Worm (Caenorhabditis elegans) whole organism, young adult: ENCODE data around the gene tba-9.

Experiments used
- B0336.3 ChIP-seq: fragments of 200-800 bp; sonication (Bioruptor generic); IDR thresholded peaks from 2 replicates; pipeline ENCODE4 v1.3.6; 2022; ENCODE audit warnings: missing genetic modification characterization, missing compliant biosample characterization
- F37B4.10 ChIP-seq: fragments of 200-800 bp; sonication (Bioruptor generic); IDR thresholded peaks from 2 replicates; pipeline ENCODE4 v1.3.6; 2022; ENCODE audit warnings: missing genetic modification characterization, missing compliant biosample characterization
- F52B5.7 ChIP-seq: sonication (generic microtip); optimal IDR thresholded peaks from 2 replicates; lab custom pipeline; 2016; ENCODE audit warnings: mild to moderate bottlenecking, missing genetic modification characterization, missing compliant biosample characterization
- K11D2.4 ChIP-seq: fragments of 200-800 bp; sonication (Bioruptor generic); IDR thresholded peaks from 2 replicates; pipeline ENCODE4 v1.3.6; 2022; ENCODE audit warnings: missing genetic modification reagents, missing genetic modification characterization, missing compliant biosample characterization
- ama-1 ChIP-seq, 3 experiments: fragments of 150-350 bp in 1 of 3; sonication (generic microtip) in 2 of 3; optimal IDR thresholded peaks; 2 replicates each; lab custom pipeline; 2014 to 2018; ENCODE audit warnings: missing biosample characterization in 2 of 3, missing genetic modification characterization in 2 of 3, missing genetic modification reagents in 2 of 3
- atf-7 ChIP-seq: sonication (generic microtip); optimal IDR thresholded peaks from 2 replicates; lab custom pipeline; 2017; ENCODE audit warnings: mild to moderate bottlenecking, missing genetic modification characterization, missing compliant biosample characterization
- cebp-1 ChIP-seq, 2 experiments: fragments of 200-800 bp in 1 of 2; sonication (Bioruptor generic) in 1 of 2; sonication (generic microtip) in 1 of 2; IDR thresholded peaks in 1 of 2; optimal IDR thresholded peaks in 1 of 2; 2 replicates each; pipeline versions ENCODE4 v1.3.6 to Lab custom; 2017 to 2022; ENCODE audit warnings: missing compliant biosample characterization in 2 of 2, missing genetic modification characterization in 2 of 2, mild to moderate bottlenecking in 1 of 2, missing genetic modification reagents in 1 of 2, moderate library complexity in 1 of 2
- ceh-91 ChIP-seq: fragments of 200-800 bp; sonication (Bioruptor generic); IDR thresholded peaks from 2 replicates; pipeline ENCODE4 v1.3.6; 2022; ENCODE audit warnings: missing genetic modification reagents, missing genetic modification characterization, missing compliant biosample characterization
- chd-7 ChIP-seq: sonication (generic microtip); optimal IDR thresholded peaks from 2 replicates; lab custom pipeline; 2016; ENCODE audit warnings: mild to moderate bottlenecking, missing genetic modification characterization, moderate library complexity, missing compliant biosample characterization
- dox-1 ChIP-seq: fragments of 200-800 bp; sonication (Bioruptor generic); IDR thresholded peaks from 2 replicates; pipeline ENCODE4 v1.3.6; 2022; ENCODE audit warnings: missing genetic modification reagents, missing genetic modification characterization, missing compliant biosample characterization
- ets-4 ChIP-seq: fragments of 200-800 bp; sonication (Bioruptor generic); optimal IDR thresholded peaks from 2 replicates; lab custom pipeline; 2018; ENCODE audit warnings: mild to moderate bottlenecking, missing genetic modification characterization, missing compliant biosample characterization
- fkh-3 ChIP-seq: sonication (generic microtip); optimal IDR thresholded peaks from 2 replicates; lab custom pipeline; 2016; ENCODE audit warnings: mild to moderate bottlenecking, missing genetic modification characterization, missing compliant biosample characterization
- lsl-1 ChIP-seq: fragments of 200-800 bp; sonication (Bioruptor generic); optimal IDR thresholded peaks from 2 replicates; lab custom pipeline; 2018; ENCODE audit warnings: mild to moderate bottlenecking, missing genetic modification characterization, moderate library complexity, missing compliant biosample characterization
- madf-10 ChIP-seq: sonication (generic microtip); optimal IDR thresholded peaks from 2 replicates; lab custom pipeline; 2016; ENCODE audit warnings: mild to moderate bottlenecking, missing genetic modification characterization, missing compliant biosample characterization
- madf-8 ChIP-seq: fragments of 200-800 bp; sonication (Bioruptor generic); conservative IDR thresholded peaks from 2 replicates; pipeline ENCODE4 v1.3.6; 2022; ENCODE audit warnings: missing genetic modification reagents, missing genetic modification characterization, missing compliant biosample characterization
- mel-28 ChIP-seq: sonication (generic microtip); optimal IDR thresholded peaks from 2 replicates; lab custom pipeline; 2016; ENCODE audit warnings: borderline replicate concordance, mild to moderate bottlenecking, missing genetic modification characterization, missing compliant biosample characterization
- mxl-1 ChIP-seq: sonication (generic microtip); optimal IDR thresholded peaks from 2 replicates; lab custom pipeline; 2016; ENCODE audit warnings: missing genetic modification characterization, missing compliant biosample characterization
- nhr-120 ChIP-seq: fragments of 200-800 bp; sonication (Bioruptor generic); IDR thresholded peaks from 2 replicates; pipeline ENCODE4 v1.3.6; 2022; ENCODE audit warnings: missing genetic modification characterization, missing compliant biosample characterization
- nhr-80 ChIP-seq: sonication (generic microtip); optimal IDR thresholded peaks from 2 replicates; lab custom pipeline; 2016; ENCODE audit warnings: missing genetic modification characterization, missing compliant biosample characterization
- nhr-90 ChIP-seq: sonication (generic microtip); optimal IDR thresholded peaks from 2 replicates; lab custom pipeline; 2016; ENCODE audit warnings: missing genotype, mild to moderate bottlenecking, missing genetic modification characterization, missing compliant biosample characterization
- pbrm-1 ChIP-seq: fragments of 200-800 bp; sonication (Bioruptor generic); IDR thresholded peaks from 2 replicates; pipeline ENCODE4 v1.3.6; 2022; ENCODE audit warnings: missing genetic modification reagents, missing genetic modification characterization, missing compliant biosample characterization
- rec-8 ChIP-seq, 2 experiments: sonication (generic microtip); optimal IDR thresholded peaks; 2 replicates each; lab custom pipeline; 2016; ENCODE audit warnings: mild to moderate bottlenecking in 2 of 2, missing genetic modification characterization in 2 of 2, missing genetic modification reagents in 2 of 2, missing genotype in 2 of 2, missing biosample characterization in 1 of 2, missing compliant biosample characterization in 1 of 2, moderate library complexity in 1 of 2
- rpc-1 ChIP-seq, 2 experiments: fragments of 150-350 bp in 1 of 2; sonication (generic microtip) in 1 of 2; optimal IDR thresholded peaks; 2 replicates each; lab custom pipeline; 2014 to 2018; ENCODE audit warnings: missing biosample characterization in 1 of 2, missing genetic modification characterization in 1 of 2, missing genetic modification reagents in 1 of 2, missing genotype in 1 of 2
- sptf-2 ChIP-seq: fragments of 200-800 bp; sonication (Bioruptor generic); optimal IDR thresholded peaks from 2 replicates; lab custom pipeline; 2018; ENCODE audit warnings: mild to moderate bottlenecking, missing genetic modification characterization, missing compliant biosample characterization
- tbp1 ChIP-seq: fragments of 200-800 bp; sonication (Bioruptor generic); optimal IDR thresholded peaks from 2 replicates; lab custom pipeline; 2018; ENCODE audit warnings: mild to moderate bottlenecking, missing genetic modification characterization, missing compliant biosample characterization
- zfh-2 ChIP-seq: fragments of 200-800 bp; sonication (Bioruptor generic); conservative IDR thresholded peaks from 2 replicates; pipeline ENCODE4 v1.3.6; 2022; ENCODE audit warnings: missing genetic modification reagents, missing genetic modification characterization, missing compliant biosample characterization
- zim-3 ChIP-seq: sonication (generic microtip); optimal IDR thresholded peaks from 2 replicates; lab custom pipeline; 2017; ENCODE audit warnings: mild to moderate bottlenecking, missing genetic modification characterization, moderate library complexity, missing compliant biosample characterization
- ztf-22 ChIP-seq: fragments of 200-800 bp; sonication (Bioruptor generic); optimal IDR thresholded peaks from 2 replicates; lab custom pipeline; 2018; ENCODE audit warnings: mild to moderate bottlenecking, missing genetic modification characterization, moderate library complexity, missing compliant biosample characterization
- ztf-25 ChIP-seq: fragments of 200-800 bp; sonication (Bioruptor generic); IDR thresholded peaks from 2 replicates; pipeline ENCODE4 v1.3.6; 2022; ENCODE audit warnings: missing genetic modification reagents, missing genetic modification characterization, missing compliant biosample characterization
- ztf-26 ChIP-seq: sonication (generic microtip); optimal IDR thresholded peaks from 2 replicates; lab custom pipeline; 2017; ENCODE audit warnings: missing genetic modification characterization, missing compliant biosample characterization

tba-9 gene

ce11 chrX:3252500-3252899 is at the start of gene tba-9:
Gene tba-9, plus strand, starts transcription at chrX:3252800.
- TF ChIP-seq F37B4.10 (GFP tag; lab: Robert Waterston, UW), result no peak
- peak; percentile 40 for TF ChIP-seq zfh-2 (GFP tag; lab: Robert Waterston, UW)

- TF ChIP-seq ztf-22 (no peak), mel-28 (tag; lab: Kevin White, UChicago) (no peak), rpc-1 (optimal IDR thresholded peaks at IDR 0.05; lab: Kevin White, UChicago) (no peak), rpc-1 (tag; optimal IDR thresholded peaks at IDR 0.05; lab: Kevin White, UChicago) (no peak), nhr-90 (tag; lab: Kevin White, UChicago) (no peak), pbrm-1 (GFP tag; lab: Robert Waterston, UW) (no peak), ceh-91 (no peak), ztf-26 (tag; lab: Kevin White, UChicago) (no peak), ztf-25 (GFP tag; lab: Robert Waterston, UW) (no peak), mxl-1 (tag; lab: Kevin White, UChicago) (no peak), chd-7 (no peak)
Observed at ce11 chrX:3204778-3205177, 47.8 kb upstream of the tba-9 start, which contains the start of gene F28B4.1. Gene F28B4.1, plus strand, starts transcription at chrX:3205078.

ce11 chrX:3209523-3209922 is 43.1 kb upstream of the tba-9 start, which contains the start of gene F28B4.4:
Gene F28B4.4, minus strand, starts transcription at chrX:3209623.
- TF ChIP-seq nhr-90 (tag; lab: Kevin White, UChicago) (no peak), sptf-2 (no peak), ets-4 (no peak), F52B5.7 (no peak), madf-8 (no peak), K11D2.4 (GFP tag; lab: Robert Waterston, UW) (no peak), chd-7 (no peak), madf-10 (tag; lab: Kevin White, UChicago) (no peak), rec-8 (tag; optimal IDR thresholded peaks at IDR 0.05; lab: Kevin White, UChicago) (no peak), atf-7 (tag; lab: Kevin White, UChicago) (no peak), lsl-1 (GFP tag; lab: Kevin White, UChicago) (no peak), tbp1 (GFP tag; lab: Kevin White, UChicago) (no peak), ama-1 (optimal IDR thresholded peaks at IDR 0.05; lab: Kevin White, UChicago) (no peak), ama-1 (GFP tag; optimal IDR thresholded peaks at IDR 0.05; lab: Kevin White, UChicago) (no peak), mxl-1 (tag; lab: Kevin White, UChicago) (no peak), nhr-120 (no peak), B0336.3 (GFP tag; lab: Robert Waterston, UW) (no peak)
- TF ChIP-seq, all 124 proteins: peak for 0

ce11 chrX:3216698-3217097 is 35.9 kb upstream of the tba-9 start:
- TF ChIP-seq cebp-1 (GFP tag; IDR thresholded peaks at IDR 0.05; lab: Robert Waterston, UW), result no peak
- peak; percentile 80 for TF ChIP-seq cebp-1 (tag; optimal IDR thresholded peaks at IDR 0.05; lab: Kevin White, UChicago)
- no peak for TF ChIP-seq madf-8

ce11 chrX:3218040-3218795 is 34.4 kb upstream of the tba-9 start:
- TF ChIP-seq nhr-80 (tag; lab: Kevin White, UChicago) (peak; percentile 42), zfh-2 (GFP tag; lab: Robert Waterston, UW) (peak; percentile 84), zim-3 (no peak), fkh-3 (tag; lab: Kevin White, UChicago) (no peak), dox-1 (GFP tag; lab: Robert Waterston, UW) (0 out of 2 replicates have a peak, but pooled peaks have one; percentile 26)
